Fruit fly (Drosophila melanogaster): ENCODE results near the gene ND-B14.5A.
A peak's percentile ranks its signal among the peaks of the same experiment; 100 is the strongest.

The ND-B14.5A gene

DNA sequence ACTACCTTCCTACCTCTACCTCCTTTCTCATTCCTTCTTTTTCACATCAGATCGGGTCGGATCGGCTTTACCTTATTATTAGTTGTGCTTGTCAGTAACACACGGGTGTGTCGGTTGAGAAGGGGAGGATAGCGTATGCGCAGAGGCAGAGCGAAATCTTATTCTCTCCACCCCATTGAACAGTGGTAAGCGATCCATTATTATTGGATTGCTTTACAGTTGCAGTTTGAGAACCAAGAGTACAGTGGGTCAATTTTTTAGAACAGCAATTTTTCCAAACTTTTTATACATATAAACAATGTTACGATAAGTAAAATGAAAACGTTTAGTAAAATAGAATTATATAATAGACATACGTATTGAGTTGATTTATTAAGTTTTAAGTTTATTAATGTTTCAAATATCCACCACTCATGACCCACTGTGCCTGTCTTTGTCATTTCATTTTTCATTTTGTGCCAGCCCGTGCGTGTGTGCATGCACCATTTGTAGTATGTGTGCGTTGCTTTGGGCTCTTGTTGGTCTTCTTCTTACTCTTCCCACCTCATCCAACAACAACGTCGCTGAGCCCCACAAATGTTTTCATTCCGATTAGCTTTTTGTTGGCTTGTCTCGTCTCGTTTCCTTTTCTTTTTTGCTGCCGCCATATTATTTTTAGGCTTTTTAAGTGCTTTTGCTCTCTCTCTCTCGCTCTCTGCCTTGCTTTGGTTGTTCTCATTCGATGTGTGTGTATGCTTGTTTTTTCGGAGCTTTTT is 34.6 kb upstream of the ND-B14.5A start:
- TF ChIP-seq Atf3 (GFP tag; optimal IDR thresholded peaks at IDR 0.05) (peak; percentile 88), Adf1 (GFP tag; IDR thresholded peaks at IDR 0.05) (peak; percentile 65), Hr51 (GFP tag; optimal IDR thresholded peaks at IDR 0.05) (peak; percentile 95 to 100), slbo (GFP tag; IDR thresholded peaks at IDR 0.05) (peak; percentile 99), psq (GFP tag; optimal IDR thresholded peaks at IDR 0.05) (peak; percentile 91), Elba2 (GFP tag; optimal IDR thresholded peaks at IDR 0.05) (peak; percentile 91), gsb-n (tag; optimal IDR thresholded peaks at IDR 0.05) (peak; percentile 99), eyg (GFP tag; optimal IDR thresholded peaks at IDR 0.05) (peak; percentile 55), klu (GFP tag; IDR thresholded peaks at IDR 0.05) (peak; percentile 98), mirr (GFP tag; optimal IDR thresholded peaks at IDR 0.05) (peak; percentile 97), gce (GFP tag; IDR thresholded peaks at IDR 0.05) (peak; percentile 97), seq (GFP tag; IDR thresholded peaks at IDR 0.05) (peak; percentile 99), shn (GFP tag; optimal IDR thresholded peaks at IDR 0.05) (peak; percentile 85), Trl (optimal IDR thresholded peaks at IDR 0.05) (peak; percentile 68 to 95), Trl (GFP tag; optimal IDR thresholded peaks at IDR 0.05) (peak; percentile 90), en (GFP tag; optimal IDR thresholded peaks at IDR 0.05) (peak; percentile 91), ci (GFP tag; IDR thresholded peaks at IDR 0.05) (peak; percentile 98), NC2α (GFP tag; optimal IDR thresholded peaks at IDR 0.05) (peak; percentile 87), lov (optimal IDR thresholded peaks at IDR 0.05) (no peak), lov (GFP tag; IDR thresholded peaks at IDR 0.05) (peak; percentile 96), Side (GFP tag; optimal IDR thresholded peaks at IDR 0.05) (peak; percentile 92), Taf1 (GFP tag; IDR thresholded peaks at IDR 0.05) (peak; percentile 99), unc-4 (GFP tag; IDR thresholded peaks at IDR 0.05; ENCODE audit: partially characterized antibody) (no peak), Chrac-16 (GFP tag; optimal IDR thresholded peaks at IDR 0.05) (peak; percentile 98), CG31224 (GFP tag; IDR thresholded peaks at IDR 0.05) (peak; percentile 97), Mrtf (GFP tag; IDR thresholded peaks at IDR 0.05) (peak; percentile 98), pho (GFP tag; optimal IDR thresholded peaks at IDR 0.05) (peak; percentile 96), NC2β (GFP tag; optimal IDR thresholded peaks at IDR 0.05) (peak; percentile 93), CG14667 (GFP tag; IDR thresholded peaks at IDR 0.05) (peak; percentile 98), CG3847 (GFP tag; IDR thresholded peaks at IDR 0.05) (peak; percentile 99), nau (GFP tag; optimal IDR thresholded peaks at IDR 0.05) (peak; percentile 98), Gug (GFP tag; IDR thresholded peaks at IDR 0.05) (peak; percentile 97), dan (GFP tag; IDR thresholded peaks at IDR 0.05) (peak; percentile 94), Blimp-1 (GFP tag; optimal IDR thresholded peaks at IDR 0.05) (peak; percentile 98), ac (GFP tag; optimal IDR thresholded peaks at IDR 0.05) (peak; percentile 99), Hey (tag; optimal IDR thresholded peaks at IDR 0.05) (peak; percentile 94), MTF-1 (GFP tag; optimal IDR thresholded peaks at IDR 0.05; ENCODE audit: borderline replicate concordance) (peak; percentile 98), CG10366 (GFP tag; IDR thresholded peaks at IDR 0.05) (peak; percentile 97), sd (tag; optimal IDR thresholded peaks at IDR 0.05) (peak; percentile 90), CG4360 (GFP tag; IDR thresholded peaks at IDR 0.05) (peak; percentile 91), CG4730 (GFP tag; IDR thresholded peaks at IDR 0.05) (peak; percentile 98), CG11247 (GFP tag; IDR thresholded peaks at IDR 0.05) (peak; percentile 98), CG8478 (optimal IDR thresholded peaks at IDR 0.05) (no peak), scrt (GFP tag; optimal IDR thresholded peaks at IDR 0.05) (peak; percentile 98), CoRest (tag; optimal IDR thresholded peaks at IDR 0.05) (peak; percentile 100), D (optimal IDR thresholded peaks at IDR 0.05) (no peak), D (GFP tag; optimal IDR thresholded peaks at IDR 0.05) (peak; percentile 99), inv (GFP tag; IDR thresholded peaks at IDR 0.05; ENCODE audit: partially characterized antibody) (peak; percentile 66), CG8388 (GFP tag; optimal IDR thresholded peaks at IDR 0.05) (peak; percentile 99), gfzf (GFP tag; optimal IDR thresholded peaks at IDR 0.05) (no peak), BEAF-32 (GFP tag; optimal IDR thresholded peaks at IDR 0.05) (peak; percentile 17)
